Worm (Caenorhabditis elegans) whole organism, L2 larva: Measurements from ENCODE around the gene sre-44.

ENCODE experiments used
- ceh-16 ChIP-seq: fragments of 150-350 bp; optimal IDR thresholded peaks from 2 replicates; lab custom pipeline; 2014; ENCODE audit warnings: missing biosample characterization, missing genetic modification characterization
- egl-27 ChIP-seq: sonication (generic microtip); optimal IDR thresholded peaks from 3 replicates; lab custom pipeline; 2017; ENCODE audit warnings: missing biosample characterization, missing genetic modification reagents, missing genetic modification characterization
- fos-1 ChIP-seq: fragments of 150-350 bp; optimal IDR thresholded peaks from 2 replicates; lab custom pipeline; 2014; ENCODE audit warnings: missing biosample characterization, missing genetic modification characterization
- lin-13 ChIP-seq: fragments of 150-350 bp; optimal IDR thresholded peaks from 2 replicates; lab custom pipeline; 2014; ENCODE audit warnings: missing biosample characterization, missing genetic modification reagents, missing genetic modification characterization
- nhr-11 ChIP-seq: fragments of 150-350 bp; optimal IDR thresholded peaks from 2 replicates; lab custom pipeline; 2014; ENCODE audit warnings: missing biosample characterization, missing genetic modification characterization
- snpc-4 ChIP-seq: fragments of 150-350 bp; optimal IDR thresholded peaks from 2 replicates; lab custom pipeline; 2014; ENCODE audit warnings: missing biosample characterization, missing genetic modification characterization
- unc-62 ChIP-seq: fragments of 150-350 bp; optimal IDR thresholded peaks from 2 replicates; lab custom pipeline; 2014; ENCODE audit warnings: missing biosample characterization, missing genetic modification reagents, missing genetic modification characterization

ce11 chrII:13956529-13956928 is 7.1 kb downstream of the sre-44 start:
- TF ChIP-seq ceh-16 (tag; lab: Kevin White, UChicago) (no peak), egl-27 (tag; lab: Kevin White, UChicago) (no peak), fos-1 (tag; lab: Kevin White, UChicago) (peak; percentile 59), unc-62 (no peak), nhr-11 (tag; lab: Kevin White, UChicago) (no peak), snpc-4 (no peak), lin-13 (no peak)
